Fruit fly (Drosophila melanogaster): ENCODE results near the gene CG10375.

Gene CG10375

dm6 chr3R:23782456-23783402 is 15.2 kb downstream of the CG10375 start (continued):
- TF ChIP-seq Dp (GFP tag; optimal IDR thresholded peaks at IDR 0.05) = no peak
- peak; percentile 95 for TF ChIP-seq CG17829 (tag; optimal IDR thresholded peaks at IDR 0.05)
- 0 out of 2 replicates have a peak, but pooled peaks have one; percentile 38 for TF ChIP-seq sna (GFP tag; IDR thresholded peaks at IDR 0.05; ENCODE audit: partially characterized antibody)
- TF ChIP-seq Fer2 (tag; optimal IDR thresholded peaks at IDR 0.05) = no peak
- TF ChIP-seq zfh2 (GFP tag; optimal IDR thresholded peaks at IDR 0.05) = no peak
- TF ChIP-seq B-H2 (GFP tag; optimal IDR thresholded peaks at IDR 0.05) = peak; percentile 52
- TF ChIP-seq ems (GFP tag; optimal IDR thresholded peaks at IDR 0.05) = peak; percentile 73
- peak; percentile 58; the same call in 2 of the 3 replicates for TF ChIP-seq gce (GFP tag; IDR thresholded peaks at IDR 0.05)
- TF ChIP-seq Doc3 (GFP tag; IDR thresholded peaks at IDR 0.05; ENCODE audit: partially characterized antibody) = no peak
- peak; percentile 78 for TF ChIP-seq danr (GFP tag; IDR thresholded peaks at IDR 0.05)
- TF ChIP-seq CG9727 (GFP tag; optimal IDR thresholded peaks at IDR 0.05) = peak; percentile 93
- TF ChIP-seq CG9817 (tag; optimal IDR thresholded peaks at IDR 0.05) = peak; percentile 32
- peak; percentile 90 for TF ChIP-seq ci (GFP tag; IDR thresholded peaks at IDR 0.05)
- peak; percentile 78 for TF ChIP-seq ssp (GFP tag; IDR thresholded peaks at IDR 0.05)
- 0 out of 3 replicates have a peak, but pooled peaks have one; percentile 28 for TF ChIP-seq so (GFP tag; IDR thresholded peaks at IDR 0.05)
- peak; percentile 36 for TF ChIP-seq cg (GFP tag; optimal IDR thresholded peaks at IDR 0.05)
- TF ChIP-seq CG10147 (GFP tag; optimal IDR thresholded peaks at IDR 0.05) = peak; percentile 1
- peak; percentile 72 for TF ChIP-seq kay (GFP tag; optimal IDR thresholded peaks at IDR 0.05)
- peak; percentile 23 for TF ChIP-seq CG2120 (GFP tag; optimal IDR thresholded peaks at IDR 0.05)
- peak in 1 of 2 experiments; percentile 77 for TF ChIP-seq eve (GFP tag; optimal IDR thresholded peaks at IDR 0.05)
- TF ChIP-seq Mad (GFP tag; optimal IDR thresholded peaks at IDR 0.05) = peak; percentile 73
- peak; percentile 73 for TF ChIP-seq CG14050 (GFP tag; IDR thresholded peaks at IDR 0.05)
- peak; percentile 84 for TF ChIP-seq CG10462 (GFP tag; optimal IDR thresholded peaks at IDR 0.05)
- no peak for TF ChIP-seq Dref (GFP tag; IDR thresholded peaks at IDR 0.05)
- TF ChIP-seq bsh (GFP tag; optimal IDR thresholded peaks at IDR 0.05) = peak; percentile 88 to 97
- peak; percentile 56; the same call in 1 of the 2 replicates for TF ChIP-seq Rfx (GFP tag; IDR thresholded peaks at IDR 0.05)
- TF ChIP-seq crc (GFP tag; optimal IDR thresholded peaks at IDR 0.05) = peak; percentile 47
- TF ChIP-seq Bgb (GFP tag; IDR thresholded peaks at IDR 0.05; ENCODE audit: partially characterized antibody) = no peak
- TF ChIP-seq br (optimal IDR thresholded peaks at IDR 0.05) = no peak
- peak; percentile 76 for TF ChIP-seq CG10654 (GFP tag; optimal IDR thresholded peaks at IDR 0.05)
- TF ChIP-seq lilli (GFP tag; optimal IDR thresholded peaks at IDR 0.05) = peak; percentile 89
- TF ChIP-seq Dbx (GFP tag; IDR thresholded peaks at IDR 0.05) = peak; percentile 66; the same call in 1 of the 3 replicates
- TF ChIP-seq CG11695 (GFP tag; IDR thresholded peaks at IDR 0.05) = peak; percentile 74
- peak; percentile 69 for TF ChIP-seq CG15269 (tag; optimal IDR thresholded peaks at IDR 0.05)
- peak; percentile 80 for TF ChIP-seq CG18599 (GFP tag; optimal IDR thresholded peaks at IDR 0.05)
- TF ChIP-seq Meics (GFP tag; optimal IDR thresholded peaks at IDR 0.05) = peak; percentile 78
- peak; percentile 93 for TF ChIP-seq CG2202 (tag; optimal IDR thresholded peaks at IDR 0.05)
- peak; percentile 76 to 82 for TF ChIP-seq Pdp1 (GFP tag; optimal IDR thresholded peaks at IDR 0.05)
- TF ChIP-seq Asciz (GFP tag; optimal IDR thresholded peaks at IDR 0.05) = peak; percentile 81
- peak; percentile 71 for TF ChIP-seq Atf6 (GFP tag; IDR thresholded peaks at IDR 0.05)
- peak; percentile 84 for TF ChIP-seq Fer1 (GFP tag; optimal IDR thresholded peaks at IDR 0.05)
- TF ChIP-seq ERR (GFP tag; optimal IDR thresholded peaks at IDR 0.05) = no peak
- peak; percentile 44 for TF ChIP-seq D19B (GFP tag; optimal IDR thresholded peaks at IDR 0.05)
- TF ChIP-seq bcd (GFP tag; optimal IDR thresholded peaks at IDR 0.05) = peak; percentile 85
- TF ChIP-seq ind (GFP tag; optimal IDR thresholded peaks at IDR 0.05) = peak; percentile 80
- no peak for TF ChIP-seq CG2129 (GFP tag; IDR thresholded peaks at IDR 0.05; ENCODE audit: partially characterized antibody)
- peak; percentile 86 for TF ChIP-seq CG32772 (GFP tag; IDR thresholded peaks at IDR 0.05)
- TF ChIP-seq CG11247 (GFP tag; IDR thresholded peaks at IDR 0.05) = peak; percentile 63

Data from whole organism, embryonic.